Worm (Caenorhabditis elegans): ENCODE results near the gene F07H5.7.

Gene F07H5.7

ce11 chrII:8743379-8744173 is 50.4 kb downstream of the F07H5.7 start, which contains the start of gene mak-1:
Gene mak-1, plus strand, starts transcription at chrII:8744071.
- TF ChIP-seq fkh-10 (GFP tag; optimal IDR thresholded peaks at IDR 0.05) (no peak), fkh-2 (tag; optimal IDR thresholded peaks at IDR 0.05) (no peak), ama-1 (optimal IDR thresholded peaks at IDR 0.05) (peak; percentile 94), R02D3.7 (tag; optimal IDR thresholded peaks at IDR 0.05) (no peak), nhr-43 (tag; optimal IDR thresholded peaks at IDR 0.05; ENCODE audit: poor library complexity, severe bottlenecking) (peak; percentile 65), sea-2 (GFP tag; optimal IDR thresholded peaks at IDR 0.05) (no peak), elt-2 (tag; optimal IDR thresholded peaks at IDR 0.05) (peak; percentile 90), tbx-2 (tag; optimal IDR thresholded peaks at IDR 0.05) (no peak), egl-27 (tag; optimal IDR thresholded peaks at IDR 0.05) (no peak), jun-1 (tag; optimal IDR thresholded peaks at IDR 0.05) (peak; percentile 75), ceh-82 (tag; optimal IDR thresholded peaks at IDR 0.05) (no peak), mdl-1 (tag; optimal IDR thresholded peaks at IDR 0.05) (no peak), skn-1 (tag; optimal IDR thresholded peaks at IDR 0.05) (no peak), nhr-25 (tag; optimal IDR thresholded peaks at IDR 0.05) (peak; percentile 55), nhr-11 (tag; optimal IDR thresholded peaks at IDR 0.05) (no peak), mml-1 (tag; optimal IDR thresholded peaks at IDR 0.05) (no peak), ceh-28 (tag; optimal IDR thresholded peaks at IDR 0.05) (no peak), eor-1 (tag; optimal IDR thresholded peaks at IDR 0.05) (no peak), elt-1 (tag; optimal IDR thresholded peaks at IDR 0.05) (no peak), pha-4 (tag; optimal IDR thresholded peaks at IDR 0.05) (no peak), lin-39 (tag; optimal IDR thresholded peaks at IDR 0.05) (peak; percentile 30), nhr-67 (tag; optimal IDR thresholded peaks at IDR 0.05) (no peak), nhr-76 (tag; optimal IDR thresholded peaks at IDR 0.05) (no peak), fos-1 (tag; optimal IDR thresholded peaks at IDR 0.05) (no peak), ceh-16 (tag; optimal IDR thresholded peaks at IDR 0.05) (no peak), daf-12 (tag; optimal IDR thresholded peaks at IDR 0.05) (no peak), ZK546.5 (tag; optimal IDR thresholded peaks at IDR 0.05) (no peak), ztf-4 (tag; optimal IDR thresholded peaks at IDR 0.05) (no peak), nhr-12 (tag; optimal IDR thresholded peaks at IDR 0.05) (no peak), elt-3 (tag; optimal IDR thresholded peaks at IDR 0.05) (no peak), ztf-11 (tag; optimal IDR thresholded peaks at IDR 0.05) (no peak), lin-15B (tag; optimal IDR thresholded peaks at IDR 0.05) (no peak), snpc-4 (tag; optimal IDR thresholded peaks at IDR 0.05) (no peak), zag-1 (tag; optimal IDR thresholded peaks at IDR 0.05) (no peak), hmg-11 (tag; optimal IDR thresholded peaks at IDR 0.05) (no peak), nhr-237 (tag; optimal IDR thresholded peaks at IDR 0.05) (no peak), nhr-28 (tag; optimal IDR thresholded peaks at IDR 0.05) (no peak), nhr-77 (tag; optimal IDR thresholded peaks at IDR 0.05) (no peak), pqm-1 (tag; optimal IDR thresholded peaks at IDR 0.05) (peak; percentile 46), nfya-1 (tag; optimal IDR thresholded peaks at IDR 0.05; ENCODE audit: insufficient read depth) (peak; percentile 76), egl-5 (tag; optimal IDR thresholded peaks at IDR 0.05) (no peak), aly-2 (tag; optimal IDR thresholded peaks at IDR 0.05) (no peak), unc-62 (GFP tag; optimal IDR thresholded peaks at IDR 0.05) (no peak), ceh-9 (tag; optimal IDR thresholded peaks at IDR 0.05) (no peak), unc-39 (tag; optimal IDR thresholded peaks at IDR 0.05) (no peak), lsy-12 (tag; optimal IDR thresholded peaks at IDR 0.05) (no peak), nhr-23 (tag; optimal IDR thresholded peaks at IDR 0.05) (peak; percentile 17)

Data from whole organism, L3 larva.